Worm (Caenorhabditis elegans) whole organism, L1 larva: ENCODE measurements around the gene ZK892.3.

Experiments
- C16A3.4 ChIP-seq: fragments of 150-350 bp; optimal IDR thresholded peaks from 2 replicates; lab custom pipeline; 2014; ENCODE audit warnings: missing biosample characterization, missing genetic modification characterization
- F16B12.6 ChIP-seq: fragments of 150-350 bp; optimal IDR thresholded peaks from 2 replicates; lab custom pipeline; 2014; ENCODE audit warnings: missing biosample characterization, missing genetic modification characterization
- ceh-82 ChIP-seq, 3 experiments: fragments of 150-350 bp in 1 of 3; sonication (generic microtip) in 2 of 3; optimal IDR thresholded peaks; 2 replicates each; lab custom pipeline; 2014 to 2017; ENCODE audit warnings: missing biosample characterization in 3 of 3, missing genetic modification characterization in 3 of 3
- ceh-88 ChIP-seq: fragments of 200-800 bp; sonication (Bioruptor generic); IDR thresholded peaks from 2 replicates; pipeline ENCODE4 v1.3.6; 2022; ENCODE audit warnings: missing genetic modification characterization, missing compliant biosample characterization
- ceh-90 ChIP-seq: sonication (generic microtip); optimal IDR thresholded peaks from 2 replicates; lab custom pipeline; 2016; ENCODE audit warnings: missing genetic modification characterization, missing compliant biosample characterization
- dpl-1 ChIP-seq, 3 experiments: fragments of 150-350 bp in 2 of 3; sonication (generic microtip) in 1 of 3; optimal IDR thresholded peaks; 2 replicates each; lab custom pipeline; 2014 to 2017; ENCODE audit warnings: missing biosample characterization in 3 of 3, missing genetic modification characterization in 3 of 3, missing genetic modification reagents in 3 of 3
- efl-1 ChIP-seq, 4 experiments: fragments of 150-350 bp; optimal IDR thresholded peaks in 3 of 4; peaks in 1 of 4; 1 replicate in 1 of 4; 2 replicates in 3 of 4; lab custom pipeline; 2014; ENCODE audit warnings: missing biosample characterization in 2 of 4, missing genetic modification characterization in 2 of 4, missing genetic modification reagents in 2 of 4
- elt-3 ChIP-seq, 6 experiments: fragments of 150-350 bp in 1 of 6; sonication (generic microtip); optimal IDR thresholded peaks; 2 replicates each; lab custom pipeline; 2017 to 2018; ENCODE audit warnings: missing biosample characterization in 6 of 6, missing genetic modification characterization in 6 of 6, inconsistent platforms in 1 of 6
- fos-1 ChIP-seq: fragments of 150-350 bp; optimal IDR thresholded peaks from 2 replicates; lab custom pipeline; 2014; ENCODE audit warnings: missing biosample characterization, missing genetic modification characterization
- grh-1 ChIP-seq: fragments of 200-800 bp; sonication (Bioruptor generic); IDR thresholded peaks from 2 replicates; pipeline ENCODE4 v1.3.6; 2022; ENCODE audit warnings: missing genetic modification reagents, missing genetic modification characterization, missing compliant biosample characterization
- irx-1 ChIP-seq: sonication (generic microtip); optimal IDR thresholded peaks from 2 replicates; lab custom pipeline; 2016; ENCODE audit warnings: missing genetic modification characterization, missing compliant biosample characterization
- isw-1 ChIP-seq: fragments of 200-800 bp; sonication (Bioruptor generic); IDR thresholded peaks from 2 replicates; pipeline ENCODE4 v1.3.6; 2022; ENCODE audit warnings: missing genetic modification characterization, missing compliant biosample characterization
- jun-1 ChIP-seq: fragments of 150-350 bp; optimal IDR thresholded peaks from 2 replicates; lab custom pipeline; 2014; ENCODE audit warnings: missing biosample characterization, missing genetic modification reagents, missing genetic modification characterization
- lin-13 ChIP-seq: fragments of 150-350 bp; optimal IDR thresholded peaks from 2 replicates; lab custom pipeline; 2014; ENCODE audit warnings: missing biosample characterization, missing genetic modification reagents, missing genetic modification characterization
- lin-14 ChIP-seq: fragments of 200-800 bp; sonication (Bioruptor generic); optimal IDR thresholded peaks from 2 replicates; lab custom pipeline; 2018; ENCODE audit warnings: mild to moderate bottlenecking, missing genetic modification characterization, moderate library complexity, missing compliant biosample characterization
- lin-15B ChIP-seq: fragments of 150-350 bp; sonication (generic microtip); optimal IDR thresholded peaks from 3 replicates; lab custom pipeline; 2014; ENCODE audit warnings: missing biosample characterization, missing genetic modification characterization
- lsy-2 ChIP-seq, 2 experiments: fragments of 150-350 bp; optimal IDR thresholded peaks; 2 replicates each; lab custom pipeline; 2014; ENCODE audit warnings: missing biosample characterization in 2 of 2, missing genetic modification characterization in 2 of 2
- mab-9 ChIP-seq: fragments of 200-800 bp; sonication (Bioruptor generic); IDR thresholded peaks from 2 replicates; pipeline ENCODE4 v1.3.6; 2022; ENCODE audit warnings: missing genetic modification reagents, missing genetic modification characterization, missing compliant biosample characterization
- mef-2 ChIP-seq: fragments of 150-350 bp; optimal IDR thresholded peaks from 2 replicates; lab custom pipeline; 2014; ENCODE audit warnings: missing biosample characterization, missing genetic modification characterization
- nhr-11 ChIP-seq: fragments of 150-350 bp; optimal IDR thresholded peaks from 2 replicates; lab custom pipeline; 2014; ENCODE audit warnings: missing biosample characterization, missing genetic modification characterization
- nhr-19 ChIP-seq: fragments of 200-800 bp; sonication (Bioruptor generic); conservative IDR thresholded peaks from 2 replicates; pipeline ENCODE4 v1.3.6; 2022; ENCODE audit warnings: missing genetic modification characterization, missing compliant biosample characterization
- nhr-47 ChIP-seq: sonication (generic microtip); optimal IDR thresholded peaks from 2 replicates; lab custom pipeline; 2016; ENCODE audit warnings: mild to moderate bottlenecking, missing genetic modification characterization, moderate library complexity, missing compliant biosample characterization
- nhr-71 ChIP-seq: sonication (generic microtip); optimal IDR thresholded peaks from 2 replicates; lab custom pipeline; 2016; ENCODE audit warnings: mild to moderate bottlenecking, missing genetic modification characterization, moderate library complexity, missing compliant biosample characterization
- nhr-77 ChIP-seq: fragments of 150-350 bp; optimal IDR thresholded peaks from 2 replicates; lab custom pipeline; 2014; ENCODE audit warnings: missing biosample characterization, missing genetic modification characterization
- nhr-90 ChIP-seq: sonication (generic microtip); optimal IDR thresholded peaks from 2 replicates; lab custom pipeline; 2016; ENCODE audit warnings: mild to moderate bottlenecking, missing genetic modification characterization, missing compliant biosample characterization; ENCODE audit not compliant: poor library complexity
- rnt-1 ChIP-seq: sonication (generic microtip); optimal IDR thresholded peaks from 2 replicates; lab custom pipeline; 2016; ENCODE audit warnings: mild to moderate bottlenecking, missing genetic modification characterization, moderate library complexity, missing compliant biosample characterization
- snu-23 ChIP-seq: sonication (generic microtip); optimal IDR thresholded peaks from 2 replicates; lab custom pipeline; 2016; ENCODE audit warnings: missing genetic modification characterization, missing compliant biosample characterization
- swsn-7 ChIP-seq: sonication (generic microtip); optimal IDR thresholded peaks from 2 replicates; lab custom pipeline; 2016; ENCODE audit warnings: missing genetic modification characterization, missing compliant biosample characterization
- tbx-2 ChIP-seq: sonication (generic microtip); optimal IDR thresholded peaks from 2 replicates; lab custom pipeline; 2016; ENCODE audit warnings: missing genetic modification characterization, missing compliant biosample characterization
- unc-130 ChIP-seq: fragments of 150-350 bp; optimal IDR thresholded peaks from 2 replicates; lab custom pipeline; 2017; ENCODE audit warnings: missing biosample characterization, missing genetic modification characterization, inconsistent platforms
- unc-98 ChIP-seq: fragments of 200-800 bp; sonication (Bioruptor generic); IDR thresholded peaks from 2 replicates; pipeline ENCODE4 v1.3.6; 2022; ENCODE audit warnings: missing genetic modification characterization, missing compliant biosample characterization
- ztf-11 ChIP-seq, 2 experiments: sonication (generic microtip); optimal IDR thresholded peaks; 2 replicates each; lab custom pipeline; 2016 to 2017; ENCODE audit warnings: missing genetic modification characterization in 2 of 2, missing biosample characterization in 1 of 2, missing compliant biosample characterization in 1 of 2
- ztf-4 ChIP-seq: fragments of 150-350 bp; optimal IDR thresholded peaks from 2 replicates; lab custom pipeline; 2014; ENCODE audit warnings: missing biosample characterization, missing genetic modification characterization

Gene ZK892.3

ce11 chrII:10033163-10033871 is 31.7 kb downstream of the ZK892.3 start, which contains the start of gene mtcu-2 (continued):
- TF ChIP-seq lin-13 (GFP tag; lab: Kevin White, UChicago) (peak; percentile 46), grh-1 (GFP tag; lab: Robert Waterston, UW) (peak; percentile 98), ceh-82 (tag; optimal IDR thresholded peaks at IDR 0.05; lab: Kevin White, UChicago) (peak; percentile 82 to 88 (median 83)), nhr-77 (tag; lab: Kevin White, UChicago) (peak; percentile 60), swsn-7 (tag; lab: Kevin White, UChicago) (peak; percentile 87), isw-1 (GFP tag; lab: Robert Waterston, UW) (peak; percentile 99), ztf-4 (tag; lab: Kevin White, UChicago) (peak; percentile 5), F16B12.6 (tag; lab: Kevin White, UChicago) (peak; percentile 52), irx-1 (tag; lab: Kevin White, UChicago) (peak; percentile 62), nhr-11 (tag; lab: Kevin White, UChicago) (peak; percentile 64), fos-1 (tag; lab: Kevin White, UChicago) (peak; percentile 6), jun-1 (tag; lab: Kevin White, UChicago) (peak; percentile 79), tbx-2 (peak; percentile 85), unc-130 (tag; lab: Kevin White, UChicago) (peak; percentile 53), nhr-90 (tag; lab: Kevin White, UChicago) (peak; percentile 84), unc-98 (GFP tag; lab: Robert Waterston, UW) (peak; percentile 90), ceh-90 (peak; percentile 27), snu-23 (peak; percentile 79), ztf-11 (tag; optimal IDR thresholded peaks at IDR 0.05; lab: Kevin White, UChicago) (peak in 1 of 2 experiments; percentile 83)

DNA sequence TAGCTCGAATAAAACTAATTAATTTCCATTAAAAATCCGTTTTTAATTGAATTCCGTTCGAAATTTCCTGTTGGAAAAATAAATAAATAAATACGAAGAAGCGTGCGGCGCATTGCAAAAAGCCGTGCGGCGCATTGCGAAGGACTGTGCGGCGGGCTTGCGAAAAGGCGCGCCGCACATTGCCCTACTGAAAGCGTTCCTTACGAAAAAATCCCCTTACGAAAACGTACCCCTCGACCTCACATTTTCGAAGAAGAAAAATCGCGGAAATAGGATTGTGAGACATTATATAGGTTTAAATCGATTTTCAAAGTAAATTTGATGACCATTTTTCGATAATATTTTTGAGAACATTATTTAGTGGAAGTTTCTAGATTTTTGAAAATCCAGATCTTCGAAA is 33.1 kb downstream of the ZK892.3 start:
- TF ChIP-seq unc-98 (GFP tag; lab: Robert Waterston, UW) (peak; percentile 16; the same call in 1 of the 2 replicates), isw-1 (GFP tag; lab: Robert Waterston, UW) (peak; percentile 77), nhr-19 (GFP tag; lab: Robert Waterston, UW) (peak; percentile 81), lsy-2 (tag; optimal IDR thresholded peaks at IDR 0.05; lab: Kevin White, UChicago) (peak in 1 of 2 experiments; percentile 28), dpl-1 (GFP tag; optimal IDR thresholded peaks at IDR 0.05; lab: Kevin White, UChicago) (peak in 1 of 3 experiments; percentile 17), grh-1 (GFP tag; lab: Robert Waterston, UW) (peak; percentile 63), nhr-47 (peak; percentile 15), efl-1 (optimal IDR thresholded peaks at IDR 0.05; lab: Kevin White, UChicago) (peak in 1 of 2 experiments; percentile 4), efl-1 (GFP tag; optimal IDR thresholded peaks at IDR 0.05 in 1 of 2; lab: Kevin White, UChicago) (peak in 1 of 2 experiments; percentile 87), C16A3.4 (peak; percentile 8), mab-9 (0 out of 2 replicates have a peak, but pooled peaks have one; percentile 15), nhr-71 (tag; lab: Kevin White, UChicago) (peak; percentile 16), ceh-88 (GFP tag; lab: Robert Waterston, UW) (peak; percentile 70)

DNA sequence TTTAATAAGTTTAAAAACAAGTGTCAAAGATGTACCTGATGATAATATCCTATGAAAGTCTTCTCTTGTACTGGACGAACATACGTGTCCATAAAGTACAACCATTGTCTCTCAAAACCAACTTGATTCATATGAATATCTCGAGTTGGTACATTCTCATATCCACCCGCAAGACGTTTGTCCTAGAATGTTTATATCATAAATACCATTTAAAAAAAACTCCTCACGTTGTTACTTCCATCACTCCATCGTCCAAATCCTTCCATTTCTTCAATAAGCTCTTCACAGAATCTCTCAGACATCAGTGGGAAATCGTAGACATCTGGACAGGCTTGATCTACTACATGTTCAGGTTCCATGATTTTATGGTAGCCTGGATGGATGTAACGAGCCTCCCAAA is 33.8 kb downstream of the ZK892.3 start:
- TF ChIP-seq lin-15B (no peak), efl-1 (optimal IDR thresholded peaks at IDR 0.05; lab: Kevin White, UChicago) (no peak), efl-1 (GFP tag; optimal IDR thresholded peaks at IDR 0.05 in 1 of 2; lab: Kevin White, UChicago) (peak in 1 of 2 experiments; percentile 28)

DNA sequence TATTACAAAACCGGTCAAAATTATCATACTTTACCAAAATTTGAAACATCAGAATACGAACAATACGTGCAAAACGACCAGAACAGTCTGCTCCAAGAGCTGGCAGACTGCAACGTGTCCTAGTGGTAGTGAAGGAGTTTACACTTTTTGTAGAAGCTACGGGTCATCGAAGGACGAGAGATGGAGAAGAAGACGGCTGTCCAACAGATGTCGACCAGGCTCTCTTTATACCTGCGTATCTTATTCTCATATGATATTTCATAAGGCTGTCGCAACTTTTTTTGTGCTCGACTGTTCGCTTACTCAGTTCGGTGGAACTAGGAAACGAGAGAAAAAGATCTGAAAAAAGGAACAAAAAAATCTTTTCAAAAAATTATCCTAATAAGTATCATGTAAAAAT is 38.2 kb downstream of the ZK892.3 start, which contains the start of gene let-268:
Gene let-268, minus strand, starts transcription at position 182 of the 400 bp plus-strand sequence.
- peak; percentile 38 for TF ChIP-seq lin-14 (GFP tag; lab: Kevin White, UChicago)
- TF ChIP-seq rnt-1, result peak; percentile 42
- TF ChIP-seq mef-2 (tag; lab: Kevin White, UChicago), result no peak

- TF ChIP-seq elt-3 (tag; optimal IDR thresholded peaks at IDR 0.05; lab: Kevin White, UChicago), result no peak
Observed at ce11 chrII:10040834-10041233, 39.2 kb downstream of the ZK892.3 start, which contains the start of gene ogr-2. Gene ogr-2 (plus strand): TSS chrII:10041134.
